Fruit fly (Drosophila melanogaster) whole organism, embryonic: Measurements from ENCODE around the gene Spn27A.

Experiments
- Awh ChIP-seq: fragments of 200-800 bp; sonication (Bioruptor generic); IDR thresholded peaks from 2 replicates; pipeline ENCODE4, ENCODE4 v1.3.6; 2022; ENCODE audit warnings: missing biosample characterization, missing genetic modification characterization
- Bgb ChIP-seq: fragments of 200-800 bp; sonication (Bioruptor generic); IDR thresholded peaks from 2 replicates; pipeline ENCODE4 v1.3.6; 2022; ENCODE audit warnings: missing biosample characterization, missing genetic modification characterization; ENCODE audit not compliant: partially characterized antibody
- C15 ChIP-seq: fragments of 200-800 bp; sonication (Bioruptor generic); IDR thresholded peaks from 3 replicates; pipeline ENCODE4 v1.3.6; 2022; ENCODE audit warnings: missing biosample characterization, missing genetic modification characterization
- CG10267 ChIP-seq: fragments of 200-800 bp; sonication (Bioruptor generic); optimal IDR thresholded peaks from 2 replicates; lab custom pipeline; 2018; ENCODE audit warnings: missing biosample characterization, mild to moderate bottlenecking, missing genetic modification characterization, moderate library complexity
- CG10565 ChIP-seq: fragments of 200-800 bp; sonication (Bioruptor generic); optimal IDR thresholded peaks from 3 replicates; lab custom pipeline; 2016; ENCODE audit warnings: missing biosample characterization, mild to moderate bottlenecking, missing genetic modification characterization
- CG15073 ChIP-seq: fragments of 200-800 bp; sonication (Bioruptor generic); optimal IDR thresholded peaks from 2 replicates; lab custom pipeline; 2016; ENCODE audit warnings: missing biosample characterization, missing genetic modification characterization
- CG15514 ChIP-seq: fragments of 200-800 bp; sonication (Bioruptor generic); optimal IDR thresholded peaks from 3 replicates; lab custom pipeline; 2017; ENCODE audit warnings: missing biosample characterization, missing genetic modification characterization, mild to moderate bottlenecking, moderate library complexity, missing genetic modification reagents
- CG30403 ChIP-seq: fragments of 200-800 bp; sonication (Bioruptor generic); optimal IDR thresholded peaks from 3 replicates; lab custom pipeline; 2016; ENCODE audit warnings: missing biosample characterization, missing genetic modification characterization
- CG31388 ChIP-seq: fragments of 200-800 bp; sonication (Bioruptor generic); optimal IDR thresholded peaks from 2 replicates; lab custom pipeline; 2016; ENCODE audit warnings: missing biosample characterization, missing genetic modification characterization
- CG34376 ChIP-seq: fragments of 200-800 bp; sonication (Bioruptor generic); optimal IDR thresholded peaks from 2 replicates; lab custom pipeline; 2018; ENCODE audit warnings: missing biosample characterization, mild to moderate bottlenecking, missing genetic modification characterization
- CG3995 ChIP-seq: fragments of 200-800 bp; sonication (Bioruptor generic); optimal IDR thresholded peaks from 3 replicates; lab custom pipeline; 2016; ENCODE audit warnings: missing biosample characterization, missing genetic modification characterization
- CG9797 ChIP-seq: fragments of 200-800 bp; sonication (Bioruptor generic); optimal IDR thresholded peaks from 3 replicates; lab custom pipeline; 2018; ENCODE audit warnings: missing biosample characterization, mild to moderate bottlenecking, missing genetic modification characterization
- Camta ChIP-seq: fragments of 200-800 bp; sonication (Bioruptor generic); optimal IDR thresholded peaks from 2 replicates; lab custom pipeline; 2016; ENCODE audit warnings: missing biosample characterization, missing genetic modification characterization
- Doc3 ChIP-seq: fragments of 200-800 bp; sonication (Bioruptor generic); IDR thresholded peaks from 3 replicates; pipeline ENCODE4 v1.3.6; 2022; ENCODE audit warnings: missing biosample characterization, missing genetic modification characterization; ENCODE audit not compliant: partially characterized antibody
- Dp ChIP-seq: fragments of 200-800 bp; sonication (Bioruptor generic); optimal IDR thresholded peaks from 2 replicates; lab custom pipeline; 2018; ENCODE audit warnings: missing biosample characterization, mild to moderate bottlenecking, missing genetic modification characterization, moderate library complexity
- Dref ChIP-seq: fragments of 200-800 bp; sonication (Bioruptor generic); IDR thresholded peaks from 2 replicates; pipeline ENCODE4 v1.3.6; 2022; ENCODE audit warnings: missing biosample characterization, missing genetic modification characterization
- Eip74EF ChIP-seq, 2 experiments: fragments of 200-800 bp in 1 of 2; fragments of >200 bp in 1 of 2; sonication (Bioruptor generic) in 1 of 2; optimal IDR thresholded peaks; 2 replicates each; lab custom pipeline; 2017 to 2019; ENCODE audit warnings: missing biosample characterization in 2 of 2, missing genetic modification characterization in 2 of 2, mild to moderate bottlenecking in 1 of 2, moderate library complexity in 1 of 2
- Ets97D ChIP-seq: fragments of 200-800 bp; sonication (Bioruptor generic); optimal IDR thresholded peaks from 3 replicates; lab custom pipeline; 2016; ENCODE audit warnings: missing biosample characterization, missing genetic modification characterization
- Med ChIP-seq: fragments of 200-800 bp; sonication (Bioruptor generic); peaks from one replicate; lab custom pipeline; 2016; ENCODE audit warnings: missing biosample characterization, missing genetic modification characterization, mild to moderate bottlenecking, inconsistent platforms, moderate library complexity
- Myb ChIP-seq: fragments of 200-800 bp; sonication (Bioruptor generic); optimal IDR thresholded peaks from 2 replicates; lab custom pipeline; 2016; ENCODE audit warnings: missing biosample characterization, missing genetic modification characterization
- Pdp1 ChIP-seq, 2 experiments: fragments of 200-800 bp; sonication (Bioruptor generic); optimal IDR thresholded peaks; 3 replicates each; lab custom pipeline; 2016; ENCODE audit warnings: missing biosample characterization in 2 of 2, missing genetic modification characterization in 2 of 2, mild to moderate bottlenecking in 1 of 2, moderate library complexity in 1 of 2
- Stat92E ChIP-seq, 3 experiments: fragments of >200 bp in 2 of 3; fragments of 200-800 bp in 1 of 3; sonication (Bioruptor generic) in 1 of 3; optimal IDR thresholded peaks; 2 replicates each; lab custom pipeline; 2017 to 2019; ENCODE audit warnings: missing biosample characterization in 3 of 3, missing genetic modification characterization in 3 of 3, mild to moderate bottlenecking in 1 of 3, moderate library complexity in 1 of 3
- cg ChIP-seq: fragments of 200-800 bp; sonication (Bioruptor generic); optimal IDR thresholded peaks from 3 replicates; lab custom pipeline; 2019; ENCODE audit warnings: missing biosample characterization, mild to moderate bottlenecking, missing genetic modification characterization, moderate library complexity
- fd64A ChIP-seq: fragments of 200-800 bp; sonication (Bioruptor generic); optimal IDR thresholded peaks from 3 replicates; lab custom pipeline; 2018; ENCODE audit warnings: missing biosample characterization, mild to moderate bottlenecking, missing genetic modification characterization
- gfzf ChIP-seq: fragments of 200-800 bp; sonication (Bioruptor generic); optimal IDR thresholded peaks from 2 replicates; lab custom pipeline; 2016; ENCODE audit warnings: missing biosample characterization, mild to moderate bottlenecking, missing genetic modification characterization, moderate library complexity
- hbn ChIP-seq: fragments of 200-800 bp; sonication (Bioruptor generic); IDR thresholded peaks from 2 replicates; pipeline ENCODE4 v1.3.6; 2022; ENCODE audit warnings: missing biosample characterization, missing genetic modification characterization; ENCODE audit not compliant: partially characterized antibody
- jing ChIP-seq: fragments of 200-800 bp; sonication (Bioruptor generic); optimal IDR thresholded peaks from 2 replicates; lab custom pipeline; 2018; ENCODE audit warnings: missing biosample characterization, mild to moderate bottlenecking, missing genetic modification characterization
- mld ChIP-seq: fragments of 200-800 bp; sonication (Bioruptor generic); IDR thresholded peaks from 3 replicates; pipeline ENCODE4 v1.3.6; 2022; ENCODE audit warnings: missing biosample characterization, missing genetic modification characterization; ENCODE audit not compliant: partially characterized antibody
- p53 ChIP-seq: fragments of 200-800 bp; sonication (Bioruptor generic); optimal IDR thresholded peaks from 2 replicates; lab custom pipeline; 2016; ENCODE audit warnings: missing biosample characterization, missing genetic modification characterization
- phol ChIP-seq: fragments of 200-800 bp; sonication (Bioruptor generic); optimal IDR thresholded peaks from 3 replicates; lab custom pipeline; 2018; ENCODE audit warnings: missing biosample characterization, mild to moderate bottlenecking, missing genetic modification characterization, moderate library complexity
- psq ChIP-seq: fragments of 200-800 bp; sonication (Bioruptor generic); optimal IDR thresholded peaks from 2 replicates; lab custom pipeline; 2017; ENCODE audit warnings: missing biosample characterization, missing genetic modification characterization
- pzg ChIP-seq: fragments of 200-800 bp; sonication (Bioruptor generic); optimal IDR thresholded peaks from 3 replicates; lab custom pipeline; 2018; ENCODE audit warnings: missing biosample characterization, mild to moderate bottlenecking, missing genetic modification characterization, moderate library complexity
- slou ChIP-seq: fragments of 200-800 bp; sonication (Bioruptor generic); optimal IDR thresholded peaks from 3 replicates; lab custom pipeline; 2016; ENCODE audit warnings: missing biosample characterization, missing genetic modification characterization
- sna ChIP-seq: fragments of 200-800 bp; sonication (Bioruptor generic); IDR thresholded peaks from 2 replicates; pipeline ENCODE4 v1.3.6; 2022; ENCODE audit warnings: missing biosample characterization, missing genetic modification characterization; ENCODE audit not compliant: partially characterized antibody
- stwl ChIP-seq: fragments of 200-800 bp; sonication (Bioruptor generic); optimal IDR thresholded peaks from 3 replicates; lab custom pipeline; 2018; ENCODE audit warnings: missing biosample characterization, mild to moderate bottlenecking, missing genetic modification characterization, moderate library complexity
- tna ChIP-seq: fragments of 200-800 bp; sonication (Bioruptor generic); IDR thresholded peaks from 2 replicates; pipeline ENCODE4 v1.3.6; 2022; ENCODE audit warnings: missing biosample characterization, missing genetic modification characterization; ENCODE audit not compliant: partially characterized antibody
- tup ChIP-seq: fragments of 200-800 bp; sonication (Bioruptor generic); optimal IDR thresholded peaks from 2 replicates; lab custom pipeline; 2016; ENCODE audit warnings: missing biosample characterization, mild to moderate bottlenecking, missing genetic modification characterization, moderate library complexity

Gene Spn27A

DNA sequence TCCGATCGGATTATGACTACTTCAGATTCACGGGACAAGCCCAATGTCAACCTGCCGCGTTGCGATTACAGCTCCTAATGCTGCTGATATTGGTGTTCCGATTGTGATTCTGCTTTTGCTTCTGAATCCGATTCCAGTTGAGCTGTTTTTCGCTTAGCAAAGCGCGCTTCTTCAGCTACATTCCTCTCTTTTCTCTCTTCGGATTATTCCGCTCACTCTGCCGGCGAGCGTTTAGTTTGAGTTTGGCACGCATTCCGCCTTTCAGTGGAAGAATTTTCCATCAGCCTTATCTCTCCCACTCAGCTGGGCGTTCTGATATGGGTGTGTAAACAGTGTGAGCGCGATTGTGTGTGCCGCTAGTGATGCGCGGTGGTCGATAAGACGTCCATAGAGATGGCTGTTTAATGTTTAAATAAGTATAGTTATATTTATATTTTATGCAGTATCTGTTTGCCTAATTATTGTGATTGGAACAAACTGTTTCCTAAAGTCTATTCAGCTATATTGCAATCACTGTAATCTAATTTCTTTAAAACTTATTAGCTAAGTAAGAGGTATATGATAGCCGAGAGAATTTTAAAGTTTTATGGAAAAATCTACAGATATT, 5.3 kb downstream of the Spn27A start, which contains the start of gene Galt (continued):
- peak; percentile 64; the same call in 1 of the 2 replicates for TF ChIP-seq Bgb (GFP tag; lab: Robert Waterston, UW)
- peak; percentile 76; the same call in 1 of the 2 replicates for TF ChIP-seq tna (GFP tag; lab: Robert Waterston, UW)
- peak; percentile 68 for TF ChIP-seq CG15514 (GFP tag; lab: Kevin White, UChicago)
- TF ChIP-seq CG30403 (GFP tag; lab: Kevin White, UChicago), result peak; percentile 8
- TF ChIP-seq Stat92E (GFP tag; optimal IDR thresholded peaks at IDR 0.05; lab: Kevin White, UChicago), result no peak
- TF ChIP-seq Camta (GFP tag; lab: Kevin White, UChicago), result no peak
- TF ChIP-seq tup (GFP tag; lab: Kevin White, UChicago), result no peak
- TF ChIP-seq psq (GFP tag; lab: Kevin White, UChicago), result peak; percentile 11
- TF ChIP-seq Eip74EF (GFP tag; optimal IDR thresholded peaks at IDR 0.05; lab: Kevin White, UChicago), result peak in 1 of 2 experiments; percentile 24
- TF ChIP-seq CG34376 (GFP tag; lab: Kevin White, UChicago), result peak; percentile 90
- no peak for TF ChIP-seq fd64A (GFP tag; lab: Kevin White, UChicago)
- TF ChIP-seq, all 482 proteins: peak for 184

DNA sequence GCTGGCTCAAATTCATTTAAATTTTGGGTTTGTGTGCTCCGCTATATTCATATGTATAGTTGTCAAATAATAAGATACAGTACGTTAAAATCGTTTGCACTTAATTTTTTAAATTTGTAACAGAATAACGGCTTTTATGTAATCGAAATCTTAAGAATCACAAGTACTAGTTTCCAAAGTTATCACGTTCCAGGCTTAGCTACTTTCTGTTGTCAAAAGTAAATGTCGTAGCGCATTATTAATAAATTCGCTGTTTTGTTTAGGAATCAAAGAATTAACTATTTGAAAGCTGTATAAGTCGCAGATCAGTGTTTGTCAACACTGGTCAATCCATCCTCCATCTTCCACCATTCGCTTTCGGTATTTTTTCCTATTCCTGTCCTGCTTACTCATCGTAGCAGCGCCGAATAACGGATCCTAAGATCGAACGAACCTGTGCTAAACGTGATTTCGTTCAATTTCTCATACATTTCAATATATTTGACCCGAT, 9.5 kb downstream of the Spn27A start, which contains the start of the genes CG13771, CG34310 and cup:
Gene CG13771, minus strand, starts transcription at position 51 of the 490 bp plus-strand sequence.
Gene CG34310, plus strand, starts transcription at position 103 of the 490 bp plus-strand sequence.
Gene cup, plus strand, starts transcription at position 103 of the 490 bp plus-strand sequence.
- TF ChIP-seq gfzf (GFP tag; lab: Kevin White, UChicago), result peak; percentile 23
- peak; percentile 18 for TF ChIP-seq Ets97D (GFP tag; lab: Kevin White, UChicago)
- no peak for TF ChIP-seq p53 (GFP tag; lab: Kevin White, UChicago)
- TF ChIP-seq jing (GFP tag; lab: Kevin White, UChicago), result no peak
- TF ChIP-seq CG10267 (tag; lab: Kevin White, UChicago), result peak; percentile 81
- TF ChIP-seq slou (GFP tag; lab: Kevin White, UChicago), result no peak
- TF ChIP-seq Doc3 (GFP tag; lab: Robert Waterston, UW), result no peak
- peak; percentile 74 for TF ChIP-seq stwl
- TF ChIP-seq mld (GFP tag; lab: Robert Waterston, UW), result no peak
- TF ChIP-seq Pdp1 (GFP tag; optimal IDR thresholded peaks at IDR 0.05; lab: Kevin White, UChicago), result peak in 1 of 2 experiments; percentile 60
- peak; percentile 2 for TF ChIP-seq CG9797 (GFP tag; lab: Kevin White, UChicago)
- TF ChIP-seq CG10565, result no peak
- no peak for TF ChIP-seq hbn
- TF ChIP-seq Myb, result peak; percentile 60
- 0 out of 2 replicates have a peak, but pooled peaks have one; percentile 9 for TF ChIP-seq Awh (GFP tag; lab: Robert Waterston, UW)
- no peak for TF ChIP-seq sna (GFP tag; lab: Robert Waterston, UW)
- TF ChIP-seq pzg (GFP tag; lab: Kevin White, UChicago), result peak; percentile 9
- no peak for TF ChIP-seq CG15073 (GFP tag; lab: Kevin White, UChicago)
- TF ChIP-seq phol (tag; lab: Kevin White, UChicago), result peak; percentile 84
- no peak for TF ChIP-seq Dref (GFP tag; lab: Robert Waterston, UW)
- peak; percentile 26 for TF ChIP-seq Med (GFP tag; lab: Kevin White, UChicago)
- no peak for TF ChIP-seq cg (GFP tag; lab: Kevin White, UChicago)
- TF ChIP-seq CG31388 (GFP tag; lab: Kevin White, UChicago), result no peak
- no peak for TF ChIP-seq C15
- peak; percentile 17 for TF ChIP-seq Dp
- peak; percentile 26 for TF ChIP-seq CG3995 (GFP tag; lab: Kevin White, UChicago)
